Worm (Caenorhabditis elegans) whole organism, L4/young adult: ENCODE measurements around the gene srg-50.

Experiments
- W03F9.2 ChIP-seq: fragments of 150-350 bp; optimal IDR thresholded peaks from 2 replicates; lab custom pipeline; 2014; ENCODE audit warnings: missing biosample characterization, missing genetic modification characterization
- dao-5 ChIP-seq: sonication (generic microtip); optimal IDR thresholded peaks from 2 replicates; lab custom pipeline; 2016; ENCODE audit warnings: missing genotype, missing genetic modification characterization, moderate library complexity, missing compliant biosample characterization
- him-1 ChIP-seq: sonication (generic microtip); optimal IDR thresholded peaks from 2 replicates; lab custom pipeline; 2016; ENCODE audit warnings: missing genotype, missing genetic modification reagents, missing genetic modification characterization, missing compliant biosample characterization

The srg-50 gene

DNA sequence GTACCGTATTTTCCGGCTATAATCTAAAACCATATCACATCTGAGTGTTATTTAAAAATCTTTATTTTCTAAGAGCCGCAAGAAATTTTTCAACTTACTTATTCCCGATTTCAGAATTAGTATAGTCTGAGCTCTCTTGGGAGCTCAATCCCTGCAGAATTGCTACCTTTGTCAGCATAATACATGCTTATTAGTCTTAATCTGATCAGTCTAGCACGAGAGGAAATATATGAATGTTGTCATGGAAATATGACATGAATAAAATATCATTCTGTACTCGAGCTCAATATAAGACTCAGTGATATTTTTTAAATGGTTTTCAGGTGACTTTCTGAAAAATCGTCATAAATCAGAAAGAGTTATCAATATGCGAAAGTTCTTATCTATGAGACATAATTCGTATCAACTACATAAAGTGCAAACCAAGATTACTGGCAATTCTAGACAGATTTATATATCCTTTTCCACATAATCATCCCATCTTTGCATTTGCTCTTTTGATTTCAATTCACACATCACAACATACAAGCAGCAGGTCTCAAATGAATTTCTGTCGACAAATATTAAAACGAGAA lies 29.5 kb downstream of the srg-50 start:
- TF ChIP-seq W03F9.2 (tag; lab: Kevin White, UChicago), result no peak
- TF ChIP-seq dao-5, result no peak
- TF ChIP-seq him-1 (tag; lab: Kevin White, UChicago), result no peak

- TF ChIP-seq him-1 (tag; lab: Kevin White, UChicago) (no peak), dao-5 (no peak), W03F9.2 (tag; lab: Kevin White, UChicago) (peak; percentile 82)
These were observed 30.3 kb downstream of the srg-50 start, which contains the start of gene tin-9.1 for ce11 chrIV:7044552-7045139. Gene tin-9.1, minus strand, starts transcription at chrIV:7044602.

- no peak for TF ChIP-seq dao-5
- no peak for TF ChIP-seq him-1 (tag; lab: Kevin White, UChicago)
- no peak for TF ChIP-seq W03F9.2 (tag; lab: Kevin White, UChicago)
These were observed 31.5 kb downstream of the srg-50 start for ce11 chrIV:7043430-7043829.

DNA sequence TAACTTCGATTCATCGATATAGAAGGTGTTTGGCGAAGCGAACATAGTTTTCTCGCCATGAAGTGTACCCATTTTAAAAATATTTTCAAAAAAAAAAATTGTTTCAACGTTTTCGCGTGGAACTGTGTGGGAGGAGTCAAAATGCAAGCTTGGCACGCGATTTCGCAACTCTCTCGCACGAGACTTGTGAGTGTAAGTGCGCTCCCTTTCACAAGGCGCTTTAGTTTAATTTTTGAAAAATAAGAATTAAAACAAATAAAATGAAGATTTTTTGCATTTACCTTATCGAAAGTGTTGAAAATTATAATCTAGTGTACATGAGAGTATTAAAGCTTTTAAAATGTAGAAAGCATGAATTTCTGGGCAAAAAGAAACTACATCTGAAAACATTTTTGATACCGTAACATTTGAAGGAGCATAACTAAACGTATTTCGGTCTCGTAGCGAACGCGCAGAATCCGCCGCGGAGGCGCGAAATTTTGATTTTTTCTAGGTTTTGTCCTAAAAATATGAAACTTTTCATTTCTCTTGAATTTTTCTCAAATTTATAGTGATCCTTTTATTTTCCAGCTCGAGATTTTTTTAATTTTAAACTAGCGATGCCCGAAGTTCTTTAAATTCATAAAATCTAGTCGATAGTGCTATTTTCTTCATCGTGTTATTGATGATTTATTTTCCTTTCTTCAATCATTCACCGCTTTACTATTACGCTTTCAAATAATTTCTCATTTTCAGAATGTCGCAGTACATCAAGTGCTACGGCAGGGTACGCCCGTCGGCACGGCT lies 35.3 kb downstream of the srg-50 start, which contains the start of the genes cogc-2 and klp-18:
Gene cogc-2 (minus strand): TSS at position 105 of the 786 bp plus-strand sequence.
Gene klp-18 (plus strand): TSS at position 736 of the 786 bp plus-strand sequence.
- TF ChIP-seq dao-5 (no peak), him-1 (tag; lab: Kevin White, UChicago) (peak; percentile 20), W03F9.2 (tag; lab: Kevin White, UChicago) (peak; percentile 90)

- no peak for TF ChIP-seq dao-5
- no peak for TF ChIP-seq W03F9.2 (tag; lab: Kevin White, UChicago)
- no peak for TF ChIP-seq him-1 (tag; lab: Kevin White, UChicago)
These were observed 38.2 kb downstream of the srg-50 start, which contains the start of gene ufl-1 for ce11 chrIV:7036790-7037189. Gene ufl-1, minus strand, starts transcription at chrIV:7036859.

DNA sequence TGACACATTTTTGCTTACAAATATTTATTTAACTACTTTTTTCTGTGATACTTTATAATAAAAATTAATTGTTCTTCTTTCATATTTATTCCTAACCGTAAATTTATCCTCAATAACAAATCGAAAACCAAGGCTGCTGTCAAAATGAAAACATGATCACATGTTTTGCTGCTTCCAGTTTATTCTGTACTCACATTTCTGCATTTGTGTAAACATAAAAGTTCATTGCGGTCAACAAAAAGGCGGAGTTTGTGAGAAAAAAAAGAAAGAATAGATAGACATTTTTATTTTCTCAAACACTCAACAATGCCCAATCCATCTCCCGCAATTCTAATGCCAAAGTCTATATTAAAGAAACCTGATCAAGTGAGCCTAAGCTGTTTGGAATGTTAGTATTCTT lies 39.1 kb downstream of the srg-50 start, which contains the start of gene C06G3.3:
Gene C06G3.3 (plus strand): TSS at position 301 of the 400 bp plus-strand sequence.
- TF ChIP-seq W03F9.2 (tag; lab: Kevin White, UChicago), result no peak
- no peak for TF ChIP-seq him-1 (tag; lab: Kevin White, UChicago)
- TF ChIP-seq dao-5, result no peak

ce11 chrIV:7032459-7032858 lies 42.5 kb downstream of the srg-50 start, which contains the start of gene C06G3.8:
Gene C06G3.8, minus strand, starts transcription at chrIV:7032559.
- TF ChIP-seq W03F9.2 (tag; lab: Kevin White, UChicago), result no peak

DNA sequence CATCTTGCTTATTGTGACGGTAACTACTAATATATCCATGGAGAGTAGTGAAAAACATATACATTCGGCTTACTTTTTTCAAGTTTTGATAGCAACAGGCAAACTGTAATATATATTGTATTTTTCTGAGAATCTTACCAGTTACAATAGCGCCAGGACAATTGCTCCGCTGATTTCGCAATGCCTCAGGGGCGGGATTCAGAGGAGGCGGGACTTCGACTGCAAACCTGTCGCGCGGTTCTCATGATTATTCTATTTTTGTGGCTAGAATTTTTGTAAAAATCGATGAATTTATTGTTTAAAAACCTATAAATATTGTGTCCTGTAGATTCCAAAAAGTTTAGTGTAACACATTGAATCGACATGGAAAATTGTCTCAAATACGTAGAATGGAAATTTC lies 43.9 kb downstream of the srg-50 start:
- no peak for TF ChIP-seq him-1 (tag; lab: Kevin White, UChicago)
- TF ChIP-seq W03F9.2 (tag; lab: Kevin White, UChicago), result no peak
- no peak for TF ChIP-seq dao-5

- no peak for TF ChIP-seq dao-5
These were observed 49.1 kb downstream of the srg-50 start for ce11 chrIV:7025835-7026234.

DNA sequence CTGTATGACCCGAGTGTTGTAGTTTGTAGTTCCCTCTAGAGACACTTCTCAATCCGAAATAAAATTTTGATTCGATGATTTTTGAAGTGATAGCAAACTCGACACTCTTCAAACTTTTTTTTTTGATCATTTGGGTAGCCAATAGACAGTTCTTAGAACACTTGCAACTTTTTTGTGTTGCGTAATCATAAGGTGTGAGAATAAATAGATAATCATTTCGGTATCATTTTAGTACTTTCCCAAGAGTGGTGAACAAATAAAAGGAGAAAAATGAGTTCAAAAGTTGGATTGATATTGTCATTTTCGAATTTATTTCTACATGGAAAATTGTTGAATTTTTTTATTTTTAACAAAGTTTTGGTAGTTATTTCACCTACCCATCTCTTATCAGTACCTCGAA lies 50.1 kb downstream of the srg-50 start:
- TF ChIP-seq him-1 (tag; lab: Kevin White, UChicago) (no peak), dao-5 (no peak), W03F9.2 (tag; lab: Kevin White, UChicago) (no peak)
